Worm (Caenorhabditis elegans) whole organism, young adult: ENCODE results near the gene elo-5.

Source experiments
- B0336.3 ChIP-seq: fragments of 200-800 bp; sonication (Bioruptor generic); IDR thresholded peaks from 2 replicates; pipeline ENCODE4 v1.3.6; 2022; ENCODE audit warnings: missing genetic modification characterization, missing compliant biosample characterization
- F10E7.11 ChIP-seq: sonication (generic microtip); optimal IDR thresholded peaks from 2 replicates; lab custom pipeline; 2017; ENCODE audit warnings: mild to moderate bottlenecking, missing genetic modification characterization, moderate library complexity, missing compliant biosample characterization
- F22D6.2 ChIP-seq: sonication (generic microtip); optimal IDR thresholded peaks from 2 replicates; lab custom pipeline; 2016; ENCODE audit warnings: mild to moderate bottlenecking, missing genetic modification characterization, missing compliant biosample characterization
- F23B12.7 ChIP-seq: sonication (generic microtip); optimal IDR thresholded peaks from 2 replicates; lab custom pipeline; 2017; ENCODE audit warnings: missing genetic modification characterization, mild to moderate bottlenecking, missing compliant biosample characterization, antibody characterized with exemption, moderate library complexity; ENCODE audit not compliant: insufficient read depth
- F33H1.4 ChIP-seq: fragments of 200-800 bp; sonication (Bioruptor generic); IDR thresholded peaks from 2 replicates; pipeline ENCODE4 v1.3.6; 2022; ENCODE audit warnings: missing genetic modification reagents, missing genetic modification characterization, missing compliant biosample characterization
- F37B4.10 ChIP-seq: fragments of 200-800 bp; sonication (Bioruptor generic); IDR thresholded peaks from 2 replicates; pipeline ENCODE4 v1.3.6; 2022; ENCODE audit warnings: missing genetic modification characterization, missing compliant biosample characterization
- F52B5.7 ChIP-seq: sonication (generic microtip); optimal IDR thresholded peaks from 2 replicates; lab custom pipeline; 2016; ENCODE audit warnings: mild to moderate bottlenecking, missing genetic modification characterization, missing compliant biosample characterization
- F55B11.4 ChIP-seq: sonication (generic microtip); optimal IDR thresholded peaks from 2 replicates; lab custom pipeline; 2016; ENCODE audit warnings: missing compliant biosample characterization, missing genetic modification characterization, borderline replicate concordance; ENCODE audit not compliant: insufficient read depth
- Y53G8AR.9 ChIP-seq: fragments of 200-800 bp; sonication (Bioruptor generic); conservative IDR thresholded peaks from 2 replicates; pipeline ENCODE4 v1.3.6; 2022; ENCODE audit warnings: missing genetic modification reagents, missing genetic modification characterization, missing compliant biosample characterization
- Y56A3A.18 ChIP-seq: fragments of 200-800 bp; sonication (Bioruptor generic); IDR thresholded peaks from 2 replicates; pipeline ENCODE4 v1.3.6; 2022; ENCODE audit warnings: missing genetic modification reagents, missing genetic modification characterization, missing compliant biosample characterization
- Y79H2A.3 ChIP-seq: fragments of 200-800 bp; sonication (Bioruptor generic); conservative IDR thresholded peaks from 2 replicates; pipeline ENCODE4 v1.3.6; 2022; ENCODE audit warnings: missing genetic modification reagents, missing genetic modification characterization, missing compliant biosample characterization
- Y95B8A.8 ChIP-seq: fragments of 200-800 bp; sonication (Bioruptor generic); IDR thresholded peaks from 2 replicates; pipeline ENCODE4 v1.3.6; 2022; ENCODE audit warnings: missing genetic modification reagents, missing genetic modification characterization, missing compliant biosample characterization
- attf-3 ChIP-seq: fragments of 200-800 bp; sonication (Bioruptor generic); conservative IDR thresholded peaks from 2 replicates; pipeline ENCODE4 v1.3.6; 2022; ENCODE audit warnings: missing genetic modification reagents, missing genetic modification characterization, missing compliant biosample characterization
- attf-5 ChIP-seq: fragments of 200-800 bp; sonication (Bioruptor generic); optimal IDR thresholded peaks from 2 replicates; lab custom pipeline; 2018; ENCODE audit warnings: mild to moderate bottlenecking, missing genetic modification characterization, missing compliant biosample characterization
- bed-2 ChIP-seq: fragments of 200-800 bp; sonication (Bioruptor generic); IDR thresholded peaks from 2 replicates; pipeline ENCODE4 v1.3.6; 2022; ENCODE audit warnings: missing genetic modification reagents, missing genetic modification characterization, missing compliant biosample characterization
- ccch-3 ChIP-seq: fragments of 200-800 bp; sonication (Bioruptor generic); optimal IDR thresholded peaks from 2 replicates; lab custom pipeline; 2018; ENCODE audit warnings: mild to moderate bottlenecking, missing genetic modification characterization, missing compliant biosample characterization
- ceh-100 ChIP-seq: fragments of 200-800 bp; sonication (Bioruptor generic); IDR thresholded peaks from 2 replicates; pipeline ENCODE4 v1.3.6; 2022; ENCODE audit warnings: missing genetic modification reagents, missing genetic modification characterization, missing compliant biosample characterization
- ceh-27 ChIP-seq: fragments of 200-800 bp; sonication (Bioruptor generic); optimal IDR thresholded peaks from 2 replicates; lab custom pipeline; 2018; ENCODE audit warnings: mild to moderate bottlenecking, missing genetic modification characterization, moderate library complexity, missing compliant biosample characterization
- chd-7 ChIP-seq: sonication (generic microtip); optimal IDR thresholded peaks from 2 replicates; lab custom pipeline; 2016; ENCODE audit warnings: mild to moderate bottlenecking, missing genetic modification characterization, moderate library complexity, missing compliant biosample characterization
- die-1 ChIP-seq: sonication (generic microtip); optimal IDR thresholded peaks from 2 replicates; lab custom pipeline; 2016; ENCODE audit warnings: missing genotype, mild to moderate bottlenecking, missing genetic modification characterization, missing compliant biosample characterization
- dpff-1 ChIP-seq: sonication (generic microtip); optimal IDR thresholded peaks from 2 replicates; lab custom pipeline; 2017; ENCODE audit warnings: mild to moderate bottlenecking, missing genetic modification characterization, missing compliant biosample characterization
- dpl-1 ChIP-seq: fragments of 150-350 bp; optimal IDR thresholded peaks from 2 replicates; lab custom pipeline; 2014; ENCODE audit warnings: missing biosample characterization, missing genetic modification reagents, missing genetic modification characterization
- efl-1 ChIP-seq: fragments of 150-350 bp; optimal IDR thresholded peaks from 2 replicates; lab custom pipeline; 2014; ENCODE audit warnings: missing biosample characterization, missing genetic modification reagents, missing genetic modification characterization
- ekl-4 ChIP-seq: fragments of 200-800 bp; sonication (Bioruptor generic); IDR thresholded peaks from 2 replicates; pipeline ENCODE4 v1.3.6; 2022; ENCODE audit warnings: missing genetic modification reagents, missing genetic modification characterization, missing compliant biosample characterization
- ets-4 ChIP-seq: fragments of 200-800 bp; sonication (Bioruptor generic); optimal IDR thresholded peaks from 2 replicates; lab custom pipeline; 2018; ENCODE audit warnings: mild to moderate bottlenecking, missing genetic modification characterization, missing compliant biosample characterization
- hlh-12 ChIP-seq: sonication (generic microtip); optimal IDR thresholded peaks from 2 replicates; lab custom pipeline; 2016; ENCODE audit warnings: missing genetic modification characterization, missing compliant biosample characterization
- hlh-26 ChIP-seq: fragments of 200-800 bp; sonication (Bioruptor generic); conservative IDR thresholded peaks from 2 replicates; pipeline ENCODE4 v1.3.6; 2022; ENCODE audit warnings: missing genetic modification reagents, missing genetic modification characterization, missing compliant biosample characterization
- lag-1 ChIP-seq: fragments of 200-800 bp; sonication (Bioruptor generic); IDR thresholded peaks from 2 replicates; pipeline ENCODE4 v1.3.6; 2022; ENCODE audit warnings: missing genetic modification reagents, missing genetic modification characterization, missing compliant biosample characterization
- lin-40 ChIP-seq: sonication (generic microtip); optimal IDR thresholded peaks from 2 replicates; lab custom pipeline; 2016; ENCODE audit warnings: missing genetic modification characterization, mild to moderate bottlenecking, missing compliant biosample characterization, missing genotype, missing genetic modification reagents
- lin-54 ChIP-seq: fragments of 200-800 bp; sonication (Bioruptor generic); optimal IDR thresholded peaks from 2 replicates; lab custom pipeline; 2018; ENCODE audit warnings: mild to moderate bottlenecking, missing genetic modification characterization, missing compliant biosample characterization
- lsl-1 ChIP-seq: fragments of 200-800 bp; sonication (Bioruptor generic); optimal IDR thresholded peaks from 2 replicates; lab custom pipeline; 2018; ENCODE audit warnings: mild to moderate bottlenecking, missing genetic modification characterization, moderate library complexity, missing compliant biosample characterization
- lsy-27 ChIP-seq: sonication (generic microtip); optimal IDR thresholded peaks from 2 replicates; lab custom pipeline; 2017; ENCODE audit warnings: missing genetic modification characterization, mild to moderate bottlenecking, missing compliant biosample characterization, antibody characterized with exemption, missing genotype, borderline replicate concordance; ENCODE audit not compliant: insufficient read depth
- madf-10 ChIP-seq: sonication (generic microtip); optimal IDR thresholded peaks from 2 replicates; lab custom pipeline; 2016; ENCODE audit warnings: mild to moderate bottlenecking, missing genetic modification characterization, missing compliant biosample characterization
- madf-3 ChIP-seq: fragments of 200-800 bp; sonication (Bioruptor generic); IDR thresholded peaks from 2 replicates; pipeline ENCODE4 v1.3.6; 2022; ENCODE audit warnings: missing genetic modification reagents, missing genetic modification characterization, missing compliant biosample characterization
- mes-4 ChIP-seq: sonication (generic microtip); optimal IDR thresholded peaks from 2 replicates; lab custom pipeline; 2016; ENCODE audit warnings: missing genotype, missing genetic modification characterization, missing compliant biosample characterization
- nfya-1 ChIP-seq: sonication (generic microtip); optimal IDR thresholded peaks from 2 replicates; lab custom pipeline; 2017; ENCODE audit warnings: antibody characterized with exemption, missing compliant biosample characterization, missing genetic modification characterization, borderline replicate concordance; ENCODE audit not compliant: insufficient read depth
- nhr-27 ChIP-seq: fragments of 200-800 bp; sonication (Bioruptor generic); optimal IDR thresholded peaks from 2 replicates; lab custom pipeline; 2018; ENCODE audit warnings: mild to moderate bottlenecking, missing genetic modification characterization, moderate library complexity, missing compliant biosample characterization
- pha-4 ChIP-seq: fragments of 150-350 bp; sonication (generic microtip); optimal IDR thresholded peaks from 2 replicates; lab custom pipeline; 2014; ENCODE audit warnings: missing biosample characterization, missing genetic modification reagents, missing genetic modification characterization
- rec-8 ChIP-seq, 2 experiments: sonication (generic microtip); optimal IDR thresholded peaks; 2 replicates each; lab custom pipeline; 2016; ENCODE audit warnings: mild to moderate bottlenecking in 2 of 2, missing genetic modification characterization in 2 of 2, missing genetic modification reagents in 2 of 2, missing genotype in 2 of 2, missing biosample characterization in 1 of 2, missing compliant biosample characterization in 1 of 2, moderate library complexity in 1 of 2
- repo-1 ChIP-seq: sonication (generic microtip); optimal IDR thresholded peaks from 2 replicates; lab custom pipeline; 2017; ENCODE audit warnings: mild to moderate bottlenecking, missing genetic modification characterization, missing compliant biosample characterization
- snpc-1.1 ChIP-seq: sonication (generic microtip); optimal IDR thresholded peaks from 2 replicates; lab custom pipeline; 2017; ENCODE audit warnings: missing genetic modification characterization, mild to moderate bottlenecking, missing compliant biosample characterization, antibody characterized with exemption, moderate library complexity, missing genotype, missing genetic modification reagents; ENCODE audit not compliant: insufficient read depth
- snpc-3.4 ChIP-seq: sonication (generic microtip); optimal IDR thresholded peaks from 2 replicates; lab custom pipeline; 2017; ENCODE audit warnings: missing genetic modification characterization, mild to moderate bottlenecking, missing compliant biosample characterization, antibody characterized with exemption, moderate library complexity, missing genotype, missing genetic modification reagents
- sptf-2 ChIP-seq: fragments of 200-800 bp; sonication (Bioruptor generic); optimal IDR thresholded peaks from 2 replicates; lab custom pipeline; 2018; ENCODE audit warnings: mild to moderate bottlenecking, missing genetic modification characterization, missing compliant biosample characterization
- tbp1 ChIP-seq: fragments of 200-800 bp; sonication (Bioruptor generic); optimal IDR thresholded peaks from 2 replicates; lab custom pipeline; 2018; ENCODE audit warnings: mild to moderate bottlenecking, missing genetic modification characterization, missing compliant biosample characterization
- tlf-1 ChIP-seq: fragments of 200-800 bp; sonication (Bioruptor generic); optimal IDR thresholded peaks from 2 replicates; lab custom pipeline; 2018; ENCODE audit warnings: mild to moderate bottlenecking, missing genetic modification characterization, missing compliant biosample characterization
- xnd-1 ChIP-seq: sonication (generic microtip); optimal IDR thresholded peaks from 2 replicates; lab custom pipeline; 2016; ENCODE audit warnings: missing genotype, missing genetic modification reagents, missing genetic modification characterization, missing compliant biosample characterization
- zfh-2 ChIP-seq: fragments of 200-800 bp; sonication (Bioruptor generic); conservative IDR thresholded peaks from 2 replicates; pipeline ENCODE4 v1.3.6; 2022; ENCODE audit warnings: missing genetic modification reagents, missing genetic modification characterization, missing compliant biosample characterization
- ztf-18 ChIP-seq: sonication (generic microtip); optimal IDR thresholded peaks from 2 replicates; lab custom pipeline; 2016; ENCODE audit warnings: missing genotype, mild to moderate bottlenecking, missing genetic modification characterization, missing compliant biosample characterization
- ztf-3 ChIP-seq: fragments of 200-800 bp; sonication (Bioruptor generic); optimal IDR thresholded peaks from 2 replicates; lab custom pipeline; 2018; ENCODE audit warnings: mild to moderate bottlenecking, missing genetic modification characterization, missing compliant biosample characterization

Gene elo-5

DNA sequence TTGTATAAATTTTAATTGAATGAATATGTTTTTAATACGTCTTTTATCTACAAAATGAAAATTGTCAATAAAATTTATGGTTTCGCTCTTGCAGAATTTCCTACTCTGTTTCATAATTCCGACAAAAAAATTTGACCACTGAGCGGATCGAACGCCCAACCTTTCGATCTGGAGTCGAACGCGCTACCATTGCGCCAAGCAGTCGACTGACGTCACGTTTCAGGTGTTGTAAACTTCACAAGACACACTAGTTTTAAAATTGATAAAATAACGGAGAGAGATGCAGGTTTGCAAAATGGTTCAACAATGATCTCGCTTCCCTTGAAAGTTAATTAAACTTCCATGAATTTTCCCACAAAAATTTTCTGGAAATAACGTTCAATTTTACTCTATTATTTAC is 32.7 kb downstream of the elo-5 start (continued):
- TF ChIP-seq repo-1 (tag; lab: Kevin White, UChicago), result no peak
- TF ChIP-seq chd-7 (tag; lab: Kevin White, UChicago), result no peak
- no peak for TF ChIP-seq lsy-27 (tag; lab: Kevin White, UChicago)
- no peak for TF ChIP-seq attf-5
- TF ChIP-seq ceh-100 (GFP tag; lab: Robert Waterston, UW), result no peak
- no peak for TF ChIP-seq F22D6.2
- no peak for TF ChIP-seq attf-3 (GFP tag; lab: Robert Waterston, UW)
- TF ChIP-seq dpff-1 (tag; lab: Kevin White, UChicago), result no peak
- peak; percentile 41 for TF ChIP-seq lin-54 (GFP tag; lab: Kevin White, UChicago)
- no peak for TF ChIP-seq lsl-1 (GFP tag; lab: Kevin White, UChicago)
- TF ChIP-seq madf-3 (GFP tag; lab: Robert Waterston, UW), result no peak
- no peak for TF ChIP-seq ekl-4 (GFP tag; lab: Robert Waterston, UW)
- no peak for TF ChIP-seq nhr-27
- no peak for TF ChIP-seq bed-2 (GFP tag; lab: Robert Waterston, UW)
- no peak for TF ChIP-seq B0336.3 (GFP tag; lab: Robert Waterston, UW)
- TF ChIP-seq lin-40 (tag; lab: Kevin White, UChicago), result no peak
- TF ChIP-seq efl-1, result no peak
- no peak for TF ChIP-seq Y79H2A.3
- TF ChIP-seq sptf-2 (GFP tag; lab: Kevin White, UChicago), result no peak
- TF ChIP-seq snpc-3.4, result no peak
- no peak for TF ChIP-seq madf-10
- TF ChIP-seq mes-4 (tag; lab: Kevin White, UChicago), result no peak
- TF ChIP-seq ceh-27, result no peak
- no peak for TF ChIP-seq ccch-3 (GFP tag; lab: Kevin White, UChicago)
- TF ChIP-seq hlh-26, result no peak
- TF ChIP-seq F37B4.10, result no peak
- TF ChIP-seq Y56A3A.18 (GFP tag; lab: Robert Waterston, UW), result no peak
- TF ChIP-seq dpl-1 (GFP tag; lab: Kevin White, UChicago), result no peak
- TF ChIP-seq rec-8 (tag; optimal IDR thresholded peaks at IDR 0.05; lab: Kevin White, UChicago), result no peak
- TF ChIP-seq F23B12.7 (tag; lab: Kevin White, UChicago), result peak; percentile 45
- TF ChIP-seq tlf-1 (GFP tag; lab: Kevin White, UChicago), result no peak
- TF ChIP-seq F55B11.4 (tag; lab: Kevin White, UChicago), result no peak
- no peak for TF ChIP-seq ets-4 (GFP tag; lab: Kevin White, UChicago)
- no peak for TF ChIP-seq F52B5.7 (tag; lab: Kevin White, UChicago)
- no peak for TF ChIP-seq xnd-1 (tag; lab: Kevin White, UChicago)
- peak; percentile 87 for TF ChIP-seq tbp1 (GFP tag; lab: Kevin White, UChicago)
- TF ChIP-seq lag-1 (GFP tag; lab: Robert Waterston, UW), result no peak
- no peak for TF ChIP-seq pha-4 (tag; lab: Kevin White, UChicago)
- no peak for TF ChIP-seq Y53G8AR.9 (GFP tag; lab: Robert Waterston, UW)
- TF ChIP-seq ztf-3 (GFP tag; lab: Kevin White, UChicago), result no peak
- TF ChIP-seq F33H1.4, result no peak
- no peak for TF ChIP-seq nfya-1 (tag; lab: Kevin White, UChicago)
- TF ChIP-seq F10E7.11 (tag; lab: Kevin White, UChicago), result no peak
- 0 out of 2 replicates have a peak, but pooled peaks have one; percentile 24 for TF ChIP-seq Y95B8A.8 (GFP tag; lab: Robert Waterston, UW)
- peak; percentile 87 for TF ChIP-seq snpc-1.1 (tag; lab: Kevin White, UChicago)
- TF ChIP-seq hlh-12, result no peak
- TF ChIP-seq zfh-2, result no peak
- peak; percentile 47 for TF ChIP-seq die-1 (tag; lab: Kevin White, UChicago)
- TF ChIP-seq ztf-18 (tag; lab: Kevin White, UChicago), result peak; percentile 30
